Fruit fly (Drosophila melanogaster) whole organism, pupa: ENCODE data around the gene Rbsn-5.

Experiments
- CG13204 ChIP-seq: fragments of 200-800 bp; sonication (Bioruptor generic); optimal IDR thresholded peaks from 2 replicates; lab custom pipeline; 2018; ENCODE audit warnings: missing biosample characterization, mild to moderate bottlenecking, missing genetic modification characterization, moderate library complexity
- CG15710 ChIP-seq: fragments of 200-800 bp; sonication (Bioruptor generic); optimal IDR thresholded peaks from 2 replicates; lab custom pipeline; 2018; ENCODE audit warnings: missing biosample characterization, mild to moderate bottlenecking, missing genetic modification characterization, moderate library complexity
- CG17806 ChIP-seq: fragments of 200-800 bp; sonication (Bioruptor generic); optimal IDR thresholded peaks from 2 replicates; lab custom pipeline; 2018; ENCODE audit warnings: missing biosample characterization, mild to moderate bottlenecking, missing genetic modification characterization, moderate library complexity
- CG32121 ChIP-seq: fragments of 200-800 bp; sonication (Bioruptor generic); IDR thresholded peaks from 2 replicates; pipeline ENCODE4 v1.3.6; 2022; ENCODE audit warnings: missing biosample characterization, missing genetic modification characterization
- CG4496 ChIP-seq: fragments of 200-800 bp; sonication (Bioruptor generic); IDR thresholded peaks from 3 replicates; pipeline ENCODE4 v1.3.6; 2022; ENCODE audit warnings: missing biosample characterization, missing genetic modification characterization
- CG8301 ChIP-seq: fragments of 200-800 bp; sonication (Bioruptor generic); optimal IDR thresholded peaks from 2 replicates; lab custom pipeline; 2018; ENCODE audit warnings: missing biosample characterization, mild to moderate bottlenecking, missing genetic modification characterization
- CG9948 ChIP-seq: fragments of 200-800 bp; sonication (Bioruptor generic); optimal IDR thresholded peaks from 2 replicates; lab custom pipeline; 2018; ENCODE audit warnings: missing biosample characterization, mild to moderate bottlenecking, missing genetic modification characterization, moderate library complexity
- Ets98B ChIP-seq: fragments of 200-800 bp; sonication (Bioruptor generic); IDR thresholded peaks from 2 replicates; pipeline ENCODE4 v1.3.6; 2022; ENCODE audit warnings: missing biosample characterization, missing genetic modification characterization
- Pif1A ChIP-seq: fragments of 200-800 bp; sonication (Bioruptor generic); optimal IDR thresholded peaks from 3 replicates; lab custom pipeline; 2016; ENCODE audit warnings: missing biosample characterization, missing genetic modification characterization
- Pif1B ChIP-seq: fragments of 200-800 bp; sonication (Bioruptor generic); optimal IDR thresholded peaks from 3 replicates; lab custom pipeline; 2016; ENCODE audit warnings: missing biosample characterization, missing genetic modification characterization
- rn ChIP-seq: fragments of 200-800 bp; sonication (Bioruptor generic); IDR thresholded peaks from 2 replicates; pipeline ENCODE4 v1.3.6; 2022; ENCODE audit warnings: missing biosample characterization, missing genetic modification characterization

DNA sequence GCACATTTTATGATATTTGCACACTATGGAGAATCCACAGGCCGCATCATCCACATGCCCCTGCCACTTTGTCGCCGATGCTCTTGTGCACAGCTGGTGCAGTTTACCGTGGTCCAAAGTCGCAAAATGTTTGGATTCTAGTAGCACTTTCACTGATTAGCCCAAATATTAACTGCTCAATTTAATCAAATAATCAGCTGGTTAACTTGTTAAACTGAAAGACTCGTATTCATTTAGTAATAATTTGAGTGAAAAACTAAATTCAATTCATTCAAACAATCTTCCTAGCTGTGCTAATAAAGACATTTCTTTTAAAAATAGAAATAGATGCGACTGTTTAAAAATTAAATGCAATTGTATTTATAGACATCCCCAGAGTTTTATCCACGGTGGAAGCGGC lies 8.4 kb downstream of the Rbsn-5 start:
- TF ChIP-seq Pif1B (GFP tag; lab: Kevin White, UChicago) (no peak), CG8301 (tag; lab: Kevin White, UChicago) (peak; percentile 25), Ets98B (GFP tag; lab: Robert Waterston, UW) (no peak), CG32121 (no peak), CG4496 (GFP tag; lab: Robert Waterston, UW) (no peak), CG13204 (GFP tag; lab: Kevin White, UChicago) (no peak), CG9948 (tag; lab: Kevin White, UChicago) (no peak), CG15710 (tag; lab: Kevin White, UChicago) (no peak), CG17806 (no peak), Pif1A (peak; percentile 12), rn (GFP tag; lab: Robert Waterston, UW) (no peak)
